Worm (Caenorhabditis elegans): ENCODE results near the gene K10F12.7.

The K10F12.7 gene

DNA sequence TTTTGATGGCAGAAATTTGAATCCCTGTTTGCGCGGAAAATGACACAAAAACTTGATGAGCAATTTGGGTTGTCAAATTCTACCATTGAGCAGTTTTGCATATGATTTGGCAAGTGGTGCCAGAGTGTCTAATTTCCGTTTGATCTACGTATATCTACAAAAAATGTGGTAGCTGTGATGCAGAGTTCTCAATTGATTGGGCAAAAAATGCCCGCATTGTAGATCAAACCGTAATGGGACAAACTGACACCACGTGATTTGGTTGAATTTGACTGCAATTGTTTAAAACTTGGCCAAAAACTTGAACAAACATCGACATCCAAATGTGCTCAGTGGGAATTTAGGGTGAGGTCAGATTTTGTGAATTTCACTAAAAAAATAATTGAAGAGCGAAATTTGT is at the start of gene K10F12.7:
K10F12.7 (minus strand) TSS at position 101 of the 400 bp plus-strand sequence.
- TF ChIP-seq unc-120 (tag; optimal IDR thresholded peaks at IDR 0.05; ENCODE audit: poor library complexity, severe bottlenecking) = no peak

DNA sequence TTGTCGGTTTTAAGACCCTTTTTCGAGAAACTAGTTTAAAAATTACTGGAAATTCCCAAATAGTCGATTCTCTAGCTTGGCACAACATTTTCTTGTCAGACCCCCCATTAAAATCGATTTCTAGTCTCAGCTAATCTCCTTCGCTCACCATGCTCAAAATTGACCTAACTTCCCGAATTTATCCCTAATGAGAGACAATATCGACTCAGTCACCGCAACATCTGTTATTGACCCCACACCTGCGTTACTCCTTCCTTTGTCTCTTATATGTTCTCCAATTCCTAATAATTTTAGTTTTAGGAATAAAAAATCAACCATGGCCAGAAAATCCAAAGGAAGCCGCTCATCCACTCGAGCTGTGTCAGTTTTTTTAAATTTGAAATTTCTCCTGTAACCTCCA is 46.7 kb upstream of the K10F12.7 start, which contains the start of gene cec-8:
cec-8 (plus strand) TSS at position 301 of the 400 bp plus-strand sequence.
- TF ChIP-seq ceh-39 (tag; optimal IDR thresholded peaks at IDR 0.05) (no peak), unc-120 (tag; optimal IDR thresholded peaks at IDR 0.05; ENCODE audit: poor library complexity, severe bottlenecking) (no peak), lin-32 (GFP tag; optimal IDR thresholded peaks at IDR 0.05) (no peak)

DNA sequence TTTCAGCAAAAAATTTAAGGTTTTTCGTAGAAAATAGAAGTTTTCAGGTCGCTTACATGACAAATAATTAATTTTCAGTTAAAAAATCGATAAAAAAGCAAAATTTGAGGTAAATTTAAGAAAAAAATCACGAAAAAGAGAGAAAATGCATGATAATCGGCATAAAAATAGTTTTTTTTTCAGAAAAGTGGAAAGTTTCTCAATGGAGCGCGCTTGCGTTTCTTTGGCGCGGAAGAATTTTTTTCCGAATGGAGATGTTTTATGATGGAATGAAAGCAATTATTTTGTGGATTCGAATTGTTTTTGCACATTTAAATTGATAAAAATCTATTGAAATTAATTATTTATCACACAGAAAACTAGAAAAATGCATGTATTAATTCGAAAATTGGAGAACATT is 41.5 kb upstream of the K10F12.7 start:
- TF ChIP-seq ceh-39 (tag; optimal IDR thresholded peaks at IDR 0.05) (no peak), unc-39 (tag; optimal IDR thresholded peaks at IDR 0.05) (no peak), lin-32 (GFP tag; optimal IDR thresholded peaks at IDR 0.05) (no peak), mls-2 (tag; optimal IDR thresholded peaks at IDR 0.05) (no peak), ceh-43 (GFP tag; optimal IDR thresholded peaks at IDR 0.05) (no peak), pha-4 (tag; optimal IDR thresholded peaks at IDR 0.05) (no peak), hlh-1 (tag; optimal IDR thresholded peaks at IDR 0.05) (no peak), mab-5 (tag; optimal IDR thresholded peaks at IDR 0.05) (no peak), cnd-1 (tag; optimal IDR thresholded peaks at IDR 0.05) (no peak), tbx-8 (GFP tag; optimal IDR thresholded peaks at IDR 0.05) (no peak), blmp-1 (tag; optimal IDR thresholded peaks at IDR 0.05) (no peak)

DNA sequence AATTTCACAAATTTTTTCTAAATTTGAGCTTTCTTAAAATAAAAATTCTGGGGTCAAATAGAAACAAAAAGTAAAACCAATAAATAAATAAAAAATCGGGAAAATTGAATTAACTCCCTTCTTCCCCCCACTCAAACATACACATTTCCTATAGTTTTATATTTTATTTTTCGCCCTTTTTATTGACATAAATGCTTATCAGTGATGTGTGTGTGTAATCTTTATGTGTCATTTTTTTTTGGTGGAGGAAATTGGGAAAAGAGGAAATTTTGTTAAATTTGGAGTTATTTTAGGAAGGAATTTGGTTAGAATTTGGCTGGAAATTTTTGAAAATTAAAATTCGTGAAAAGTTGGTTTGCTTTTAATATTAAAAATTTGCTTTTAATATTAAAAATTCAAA is 40.2 kb upstream of the K10F12.7 start:
- TF ChIP-seq ceh-83 (GFP tag; optimal IDR thresholded peaks at IDR 0.05) (no peak), M03D4.4 (tag; optimal IDR thresholded peaks at IDR 0.05) (no peak), ceh-43 (GFP tag; optimal IDR thresholded peaks at IDR 0.05) (no peak), nhr-76 (tag; optimal IDR thresholded peaks at IDR 0.05) (no peak), lin-32 (GFP tag; optimal IDR thresholded peaks at IDR 0.05) (no peak), mab-5 (tag; optimal IDR thresholded peaks at IDR 0.05) (no peak), unc-62 (GFP tag; optimal IDR thresholded peaks at IDR 0.05) (no peak), nhr-237 (tag; optimal IDR thresholded peaks at IDR 0.05) (no peak), tbx-8 (GFP tag; optimal IDR thresholded peaks at IDR 0.05) (no peak), nhr-28 (tag; optimal IDR thresholded peaks at IDR 0.05) (no peak), ztf-11 (tag; optimal IDR thresholded peaks at IDR 0.05) (no peak), ces-1 (GFP tag; optimal IDR thresholded peaks at IDR 0.05) (no peak), snpc-4 (tag; optimal IDR thresholded peaks at IDR 0.05) (no peak), nhr-12 (tag; optimal IDR thresholded peaks at IDR 0.05) (no peak), blmp-1 (tag; optimal IDR thresholded peaks at IDR 0.05) (no peak), ceh-39 (tag; optimal IDR thresholded peaks at IDR 0.05) (no peak), unc-39 (tag; optimal IDR thresholded peaks at IDR 0.05) (no peak)

DNA sequence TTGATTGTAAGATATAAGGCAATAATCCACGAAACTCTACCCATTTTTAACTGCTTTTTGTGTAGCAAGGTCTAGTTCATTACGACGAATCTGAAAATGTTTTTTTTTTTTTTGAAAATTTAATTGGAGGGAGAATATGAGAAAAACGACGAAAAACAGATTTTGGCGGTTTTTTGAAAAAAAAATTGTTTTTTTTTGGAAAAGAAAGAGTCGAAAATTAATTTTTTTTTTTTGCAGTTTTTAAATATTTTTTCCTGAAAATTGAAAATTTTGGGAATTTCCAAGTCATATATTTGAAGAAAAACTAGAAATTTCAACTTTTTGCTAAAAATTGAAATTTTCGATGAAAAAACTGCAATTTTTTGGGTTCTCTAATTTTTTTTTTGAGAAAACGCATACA is 36.3 kb upstream of the K10F12.7 start, which contains the start of gene stim-1:
stim-1 (minus strand) TSS at position 101 of the 400 bp plus-strand sequence.
- TF ChIP-seq drap-1 (GFP tag; optimal IDR thresholded peaks at IDR 0.05) (no peak), ces-1 (GFP tag; optimal IDR thresholded peaks at IDR 0.05) (no peak), unc-62 (GFP tag; optimal IDR thresholded peaks at IDR 0.05) (no peak), cnd-1 (tag; optimal IDR thresholded peaks at IDR 0.05) (no peak), ztf-11 (tag; optimal IDR thresholded peaks at IDR 0.05) (no peak), lin-13 (tag; optimal IDR thresholded peaks at IDR 0.05) (no peak), flh-1 (GFP tag; optimal IDR thresholded peaks at IDR 0.05) (no peak), mab-5 (tag; optimal IDR thresholded peaks at IDR 0.05) (no peak)

DNA sequence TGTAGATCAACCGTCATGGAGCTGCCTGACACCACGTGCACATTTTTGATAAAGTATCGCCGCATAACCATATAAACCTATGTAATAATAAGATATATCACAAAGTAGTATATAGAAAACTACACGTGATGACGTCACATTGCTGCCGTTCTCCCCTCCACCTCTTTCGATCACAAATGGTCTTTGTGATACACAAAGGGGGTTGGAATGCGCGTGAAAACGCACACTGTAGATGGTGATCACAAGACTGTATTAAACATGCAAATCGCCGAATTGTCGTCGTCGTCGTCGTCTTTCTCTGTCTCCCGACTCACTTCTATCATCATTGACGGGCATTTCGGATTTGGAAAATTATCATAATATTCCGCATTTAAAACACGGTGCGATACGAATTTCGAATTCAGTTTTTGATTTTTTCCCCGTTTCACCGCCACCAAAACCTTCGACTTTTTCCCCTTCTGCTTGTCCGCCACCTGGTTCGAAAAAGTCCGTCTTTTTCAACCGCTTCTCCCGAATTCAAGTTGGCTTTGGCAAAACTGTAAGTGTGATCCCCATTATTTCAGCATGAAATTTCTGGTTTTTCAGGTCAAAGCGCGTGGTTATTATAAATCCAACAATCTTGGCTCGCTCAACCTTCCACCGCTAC is 19.9 kb upstream of the K10F12.7 start, which contains the start of the genes Y55B1BL.1 and Y55B1BL.2:
Y55B1BL.1 (plus strand) TSS at position 217 of the 646 bp plus-strand sequence.
Y55B1BL.2 (plus strand) TSS at position 596 of the 646 bp plus-strand sequence.
- TF ChIP-seq zip-8 (tag; optimal IDR thresholded peaks at IDR 0.05) (peak; percentile 22), cnd-1 (tag; optimal IDR thresholded peaks at IDR 0.05) (no peak), nhr-76 (tag; optimal IDR thresholded peaks at IDR 0.05) (no peak), ceh-39 (tag; optimal IDR thresholded peaks at IDR 0.05) (no peak), hlh-1 (tag; optimal IDR thresholded peaks at IDR 0.05) (no peak), unc-39 (tag; optimal IDR thresholded peaks at IDR 0.05) (no peak)

DNA sequence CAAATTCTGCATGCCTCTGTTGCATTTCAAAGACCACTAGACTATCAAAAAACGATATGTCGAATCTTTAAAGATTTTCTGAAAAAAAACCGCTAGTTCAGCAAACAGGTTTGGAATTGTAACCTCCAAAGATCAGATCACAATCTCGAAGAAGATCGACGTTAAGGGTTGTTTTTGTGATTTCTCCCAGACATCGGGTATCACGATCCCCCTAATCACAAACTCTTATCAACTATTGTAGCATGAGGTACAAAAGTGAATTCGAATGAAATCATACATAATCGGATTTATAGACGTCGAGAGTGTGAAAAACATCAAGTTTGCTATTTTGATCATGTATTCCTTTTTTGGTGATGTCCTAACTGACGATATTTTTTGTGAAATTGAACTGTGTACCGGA is 18.5 kb upstream of the K10F12.7 start:
- no peak for TF ChIP-seq lsy-2 (tag; optimal IDR thresholded peaks at IDR 0.05)
- TF ChIP-seq nhr-76 (tag; optimal IDR thresholded peaks at IDR 0.05) = no peak
- no peak for TF ChIP-seq ceh-83 (GFP tag; optimal IDR thresholded peaks at IDR 0.05)
- TF ChIP-seq snpc-4 (tag; optimal IDR thresholded peaks at IDR 0.05) = no peak
- TF ChIP-seq drap-1 (GFP tag; optimal IDR thresholded peaks at IDR 0.05) = no peak
- TF ChIP-seq elt-3 (tag; optimal IDR thresholded peaks at IDR 0.05) = no peak
- TF ChIP-seq cnd-1 (tag; optimal IDR thresholded peaks at IDR 0.05) = no peak
- TF ChIP-seq blmp-1 (tag; optimal IDR thresholded peaks at IDR 0.05) = no peak
- no peak for TF ChIP-seq unc-62 (GFP tag; optimal IDR thresholded peaks at IDR 0.05)
